Worm (Caenorhabditis elegans) whole organism, L1 larva: ENCODE results near the gene T24C4.2.

ENCODE experiments used
- C16A3.4 ChIP-seq: fragments of 150-350 bp; optimal IDR thresholded peaks from 2 replicates; lab custom pipeline; 2014; ENCODE audit warnings: missing biosample characterization, missing genetic modification characterization
- C34B4.2 ChIP-seq: sonication (generic microtip); optimal IDR thresholded peaks from 2 replicates; lab custom pipeline; 2017; ENCODE audit warnings: mild to moderate bottlenecking, missing genetic modification characterization, missing compliant biosample characterization
- Y116A8C.19 ChIP-seq: sonication (generic microtip); optimal IDR thresholded peaks from 2 replicates; lab custom pipeline; 2016; ENCODE audit warnings: missing compliant biosample characterization, missing genetic modification characterization, borderline replicate concordance
- aha-1 ChIP-seq: fragments of 150-350 bp; optimal IDR thresholded peaks from 2 replicates; lab custom pipeline; 2014; ENCODE audit warnings: missing biosample characterization, missing genetic modification characterization
- alr-1 ChIP-seq: fragments of 200-800 bp; sonication (Bioruptor generic); optimal IDR thresholded peaks from 2 replicates; lab custom pipeline; 2018; ENCODE audit warnings: borderline replicate concordance, mild to moderate bottlenecking, missing genetic modification characterization, missing compliant biosample characterization
- ama-1 ChIP-seq: fragments of 150-350 bp; optimal IDR thresholded peaks from 2 replicates; lab custom pipeline; 2014
- dpl-1 ChIP-seq, 3 experiments: fragments of 150-350 bp in 2 of 3; sonication (generic microtip) in 1 of 3; optimal IDR thresholded peaks; 2 replicates each; lab custom pipeline; 2014 to 2017; ENCODE audit warnings: missing biosample characterization in 3 of 3, missing genetic modification characterization in 3 of 3, missing genetic modification reagents in 3 of 3
- dsc-1 ChIP-seq: sonication (generic microtip); optimal IDR thresholded peaks from 2 replicates; lab custom pipeline; 2016; ENCODE audit warnings: mild to moderate bottlenecking, missing genetic modification characterization, missing compliant biosample characterization
- efl-1 ChIP-seq, 4 experiments: fragments of 150-350 bp; optimal IDR thresholded peaks in 3 of 4; peaks in 1 of 4; 1 replicate in 1 of 4; 2 replicates in 3 of 4; lab custom pipeline; 2014; ENCODE audit warnings: missing biosample characterization in 2 of 4, missing genetic modification characterization in 2 of 4, missing genetic modification reagents in 2 of 4
- egl-27 ChIP-seq, 2 experiments: fragments of 150-350 bp in 1 of 2; sonication (generic microtip); optimal IDR thresholded peaks; 3 replicates each; lab custom pipeline; 2017 to 2018; ENCODE audit warnings: missing biosample characterization in 2 of 2, missing genetic modification characterization in 2 of 2, missing genetic modification reagents in 2 of 2
- fkh-10 ChIP-seq: sonication (generic microtip); optimal IDR thresholded peaks from 2 replicates; lab custom pipeline; 2017; ENCODE audit warnings: missing biosample characterization, missing genetic modification reagents, missing genetic modification characterization
- fkh-4 ChIP-seq: sonication (generic microtip); optimal IDR thresholded peaks from 2 replicates; lab custom pipeline; 2016; ENCODE audit warnings: missing compliant biosample characterization, missing genetic modification characterization, borderline replicate concordance
- fos-1 ChIP-seq: fragments of 150-350 bp; optimal IDR thresholded peaks from 2 replicates; lab custom pipeline; 2014; ENCODE audit warnings: missing biosample characterization, missing genetic modification characterization
- hlh-17 ChIP-seq: fragments of 200-800 bp; sonication (Bioruptor generic); optimal IDR thresholded peaks from 2 replicates; lab custom pipeline; 2018; ENCODE audit warnings: missing genetic modification characterization, mild to moderate bottlenecking, missing compliant biosample characterization, moderate library complexity, borderline replicate concordance
- hpl-2 ChIP-seq: fragments of 150-350 bp; optimal IDR thresholded peaks from 2 replicates; lab custom pipeline; 2014; ENCODE audit warnings: missing biosample characterization, missing genetic modification reagents, missing genetic modification characterization
- jun-1 ChIP-seq: fragments of 150-350 bp; optimal IDR thresholded peaks from 2 replicates; lab custom pipeline; 2014; ENCODE audit warnings: missing biosample characterization, missing genetic modification reagents, missing genetic modification characterization
- lin-14 ChIP-seq: fragments of 200-800 bp; sonication (Bioruptor generic); optimal IDR thresholded peaks from 2 replicates; lab custom pipeline; 2018; ENCODE audit warnings: mild to moderate bottlenecking, missing genetic modification characterization, moderate library complexity, missing compliant biosample characterization
- lin-15B ChIP-seq: fragments of 150-350 bp; sonication (generic microtip); optimal IDR thresholded peaks from 3 replicates; lab custom pipeline; 2014; ENCODE audit warnings: missing biosample characterization, missing genetic modification characterization
- lin-35 ChIP-seq, 2 experiments: fragments of 150-350 bp; optimal IDR thresholded peaks; 2 replicates each; lab custom pipeline; 2014; ENCODE audit warnings: missing biosample characterization in 2 of 2, missing genetic modification characterization in 2 of 2, missing genetic modification reagents in 2 of 2
- lin-39 ChIP-seq: fragments of 150-350 bp; optimal IDR thresholded peaks from 2 replicates; lab custom pipeline; 2014; ENCODE audit warnings: missing biosample characterization, missing genetic modification reagents, missing genetic modification characterization
- mab-9 ChIP-seq: fragments of 200-800 bp; sonication (Bioruptor generic); IDR thresholded peaks from 2 replicates; pipeline ENCODE4 v1.3.6; 2022; ENCODE audit warnings: missing genetic modification reagents, missing genetic modification characterization, missing compliant biosample characterization
- mdl-1 ChIP-seq, 2 experiments: fragments of 150-350 bp; optimal IDR thresholded peaks; 2 replicates each; lab custom pipeline; 2014 to 2017; ENCODE audit warnings: missing biosample characterization in 2 of 2, missing genetic modification characterization in 2 of 2, inconsistent platforms in 1 of 2
- mep-1 ChIP-seq: fragments of 150-350 bp; optimal IDR thresholded peaks from 2 replicates; lab custom pipeline; 2014; ENCODE audit warnings: missing biosample characterization, missing genetic modification characterization
- nhr-11 ChIP-seq: fragments of 150-350 bp; optimal IDR thresholded peaks from 2 replicates; lab custom pipeline; 2014; ENCODE audit warnings: missing biosample characterization, missing genetic modification characterization
- nhr-19 ChIP-seq: fragments of 200-800 bp; sonication (Bioruptor generic); conservative IDR thresholded peaks from 2 replicates; pipeline ENCODE4 v1.3.6; 2022; ENCODE audit warnings: missing genetic modification characterization, missing compliant biosample characterization
- nhr-20 ChIP-seq: sonication (generic microtip); optimal IDR thresholded peaks from 2 replicates; lab custom pipeline; 2016; ENCODE audit warnings: mild to moderate bottlenecking, missing genetic modification characterization, missing compliant biosample characterization
- nhr-28 ChIP-seq: fragments of 150-350 bp; optimal IDR thresholded peaks from 2 replicates; lab custom pipeline; 2014; ENCODE audit warnings: missing biosample characterization, missing genetic modification characterization
- nhr-71 ChIP-seq: sonication (generic microtip); optimal IDR thresholded peaks from 2 replicates; lab custom pipeline; 2016; ENCODE audit warnings: mild to moderate bottlenecking, missing genetic modification characterization, moderate library complexity, missing compliant biosample characterization
- nhr-77 ChIP-seq: fragments of 150-350 bp; optimal IDR thresholded peaks from 2 replicates; lab custom pipeline; 2014; ENCODE audit warnings: missing biosample characterization, missing genetic modification characterization
- nhr-84 ChIP-seq: sonication (generic microtip); optimal IDR thresholded peaks from 2 replicates; lab custom pipeline; 2017; ENCODE audit warnings: missing biosample characterization, missing genetic modification characterization
- nhr-85 ChIP-seq: sonication (generic microtip); peaks from one replicate; lab custom pipeline; 2016; ENCODE audit warnings: missing genetic modification characterization, inconsistent platforms, missing compliant biosample characterization
- nhr-90 ChIP-seq: sonication (generic microtip); optimal IDR thresholded peaks from 2 replicates; lab custom pipeline; 2016; ENCODE audit warnings: mild to moderate bottlenecking, missing genetic modification characterization, missing compliant biosample characterization; ENCODE audit not compliant: poor library complexity
- pag-3 ChIP-seq: sonication (generic microtip); optimal IDR thresholded peaks from 2 replicates; lab custom pipeline; 2017; ENCODE audit warnings: missing genetic modification characterization, mild to moderate bottlenecking, missing compliant biosample characterization, antibody characterized with exemption, borderline replicate concordance; ENCODE audit not compliant: insufficient read depth
- pax-3 ChIP-seq: fragments of 200-800 bp; sonication (Bioruptor generic); optimal IDR thresholded peaks from 2 replicates; lab custom pipeline; 2018; ENCODE audit warnings: mild to moderate bottlenecking, missing genetic modification characterization, moderate library complexity, missing compliant biosample characterization
- rnt-1 ChIP-seq: sonication (generic microtip); optimal IDR thresholded peaks from 2 replicates; lab custom pipeline; 2016; ENCODE audit warnings: mild to moderate bottlenecking, missing genetic modification characterization, moderate library complexity, missing compliant biosample characterization
- skn-1 ChIP-seq: fragments of 150-350 bp; optimal IDR thresholded peaks from 2 replicates; lab custom pipeline; 2014; ENCODE audit warnings: missing biosample characterization, missing genetic modification characterization
- snu-23 ChIP-seq: sonication (generic microtip); optimal IDR thresholded peaks from 2 replicates; lab custom pipeline; 2016; ENCODE audit warnings: missing genetic modification characterization, missing compliant biosample characterization
- sptf-1 ChIP-seq: fragments of 150-350 bp; optimal IDR thresholded peaks from 2 replicates; lab custom pipeline; 2014; ENCODE audit warnings: missing biosample characterization, missing genetic modification characterization
- tbx-2 ChIP-seq: sonication (generic microtip); optimal IDR thresholded peaks from 2 replicates; lab custom pipeline; 2016; ENCODE audit warnings: missing genetic modification characterization, missing compliant biosample characterization
- unc-130 ChIP-seq: fragments of 150-350 bp; optimal IDR thresholded peaks from 2 replicates; lab custom pipeline; 2017; ENCODE audit warnings: missing biosample characterization, missing genetic modification characterization, inconsistent platforms
- unc-62 ChIP-seq: fragments of 150-350 bp; optimal IDR thresholded peaks from 2 replicates; lab custom pipeline; 2014; ENCODE audit warnings: missing biosample characterization, missing genetic modification reagents, missing genetic modification characterization
- unc-98 ChIP-seq: fragments of 200-800 bp; sonication (Bioruptor generic); IDR thresholded peaks from 2 replicates; pipeline ENCODE4 v1.3.6; 2022; ENCODE audit warnings: missing genetic modification characterization, missing compliant biosample characterization
- vab-15 ChIP-seq: sonication (generic microtip); optimal IDR thresholded peaks from 2 replicates; lab custom pipeline; 2017; ENCODE audit warnings: missing genotype, mild to moderate bottlenecking, missing genetic modification characterization, missing compliant biosample characterization
- xbp-1 ChIP-seq: sonication (generic microtip); optimal IDR thresholded peaks from 2 replicates; lab custom pipeline; 2016; ENCODE audit warnings: missing genetic modification characterization, missing compliant biosample characterization
- zag-1 ChIP-seq: fragments of 150-350 bp; optimal IDR thresholded peaks from 2 replicates; lab custom pipeline; 2014; ENCODE audit warnings: missing biosample characterization, missing genetic modification characterization
- zip-4 ChIP-seq: fragments of 200-800 bp; sonication (Bioruptor generic); optimal IDR thresholded peaks from 2 replicates; lab custom pipeline; 2018; ENCODE audit warnings: mild to moderate bottlenecking, missing genetic modification characterization, moderate library complexity, missing compliant biosample characterization
- ztf-11 ChIP-seq, 2 experiments: sonication (generic microtip); optimal IDR thresholded peaks; 2 replicates each; lab custom pipeline; 2016 to 2017; ENCODE audit warnings: missing genetic modification characterization in 2 of 2, missing biosample characterization in 1 of 2, missing compliant biosample characterization in 1 of 2

Gene T24C4.2

DNA sequence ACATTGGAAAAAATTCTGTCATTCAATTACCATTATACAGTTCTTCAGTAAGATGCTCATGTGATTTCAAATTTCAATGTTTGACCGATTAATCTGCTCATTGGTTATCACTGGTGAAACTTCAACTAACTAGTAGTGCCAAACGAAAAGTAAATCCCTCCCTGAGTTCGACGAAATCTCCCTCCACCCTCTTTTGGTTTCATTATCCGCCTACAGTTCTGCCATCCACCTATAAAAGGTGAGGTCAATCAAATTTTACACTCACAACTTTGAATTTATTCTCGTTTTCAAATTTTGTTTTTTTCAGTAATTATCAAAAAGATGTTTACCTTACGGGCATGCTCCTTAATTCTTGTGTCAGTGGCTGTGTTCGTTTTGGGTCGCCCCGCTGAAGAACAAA lies 27.1 kb downstream of the T24C4.2 start, which contains the start of gene far-8:
Gene far-8 (plus strand): TSS at position 301 of the 400 bp plus-strand sequence.
- no peak for TF ChIP-seq nhr-20
- no peak for TF ChIP-seq fkh-10
- TF ChIP-seq rnt-1 (tag; lab: Kevin White, UChicago), result no peak
- TF ChIP-seq snu-23 (GFP tag; lab: Kevin White, UChicago), result no peak
- no peak for TF ChIP-seq egl-27 (tag; optimal IDR thresholded peaks at IDR 0.05; lab: Kevin White, UChicago)
- TF ChIP-seq nhr-28 (tag; lab: Kevin White, UChicago), result no peak
- no peak for TF ChIP-seq nhr-90 (tag; lab: Kevin White, UChicago)
- TF ChIP-seq unc-130 (tag; lab: Kevin White, UChicago), result no peak
- TF ChIP-seq nhr-77, result no peak
- TF ChIP-seq nhr-19, result no peak
- TF ChIP-seq fos-1 (tag; lab: Kevin White, UChicago), result no peak
- no peak for TF ChIP-seq xbp-1 (tag; lab: Kevin White, UChicago)

DNA sequence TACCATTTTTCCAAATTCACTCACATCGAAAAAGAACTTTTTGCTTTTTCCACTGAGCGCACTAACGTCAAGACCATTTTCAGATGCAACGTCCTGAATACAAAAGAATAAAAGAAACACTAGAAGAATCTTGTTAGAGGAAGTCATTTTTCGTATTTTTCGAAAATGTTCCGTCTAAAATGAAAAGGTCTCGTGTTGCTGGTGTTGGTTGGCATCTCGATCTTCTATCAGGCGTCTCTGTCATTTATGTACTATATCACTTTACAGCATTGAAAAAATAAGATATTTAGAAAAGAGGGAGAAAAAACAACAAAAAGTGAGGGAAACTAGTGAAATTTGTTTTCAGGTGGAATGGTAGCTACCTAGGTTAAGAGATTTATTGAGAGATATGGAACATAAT lies 28.6 kb downstream of the T24C4.2 start, which contains the start of gene K02F3.9:
Gene K02F3.9 (minus strand): TSS at position 190 of the 400 bp plus-strand sequence.
- TF ChIP-seq zip-4 (GFP tag; lab: Kevin White, UChicago) (no peak), efl-1 (optimal IDR thresholded peaks at IDR 0.05; lab: Kevin White, UChicago) (no peak), efl-1 (GFP tag; optimal IDR thresholded peaks at IDR 0.05 in 1 of 2; lab: Kevin White, UChicago) (no peak), nhr-11 (no peak), C34B4.2 (tag; lab: Kevin White, UChicago) (no peak), mep-1 (peak; percentile 3), sptf-1 (tag; lab: Kevin White, UChicago) (no peak), nhr-84 (tag; lab: Kevin White, UChicago) (no peak), lin-39 (tag; lab: Kevin White, UChicago) (no peak), hlh-17 (GFP tag; lab: Kevin White, UChicago) (no peak), lin-14 (GFP tag; lab: Kevin White, UChicago) (peak; percentile 35), nhr-71 (tag; lab: Kevin White, UChicago) (peak; percentile 18), tbx-2 (tag; lab: Kevin White, UChicago) (no peak), hpl-2 (GFP tag; lab: Kevin White, UChicago) (no peak), unc-98 (GFP tag; lab: Robert Waterston, UW) (no peak), skn-1 (tag; lab: Kevin White, UChicago) (no peak), fkh-4 (tag; lab: Kevin White, UChicago) (no peak), lin-15B (tag; lab: Kevin White, UChicago) (no peak), mdl-1 (tag; optimal IDR thresholded peaks at IDR 0.05; lab: Kevin White, UChicago) (no peak), pax-3 (tag; lab: Kevin White, UChicago) (no peak), Y116A8C.19 (tag; lab: Kevin White, UChicago) (no peak), xbp-1 (tag; lab: Kevin White, UChicago) (no peak), zag-1 (no peak), nhr-85 (tag; lab: Kevin White, UChicago) (peak; percentile 1), vab-15 (tag; lab: Kevin White, UChicago) (no peak), dsc-1 (tag; lab: Kevin White, UChicago) (no peak), aha-1 (no peak), unc-62 (GFP tag; lab: Kevin White, UChicago) (no peak), alr-1 (no peak), ama-1 (lab: Kevin White, UChicago) (no peak), ztf-11 (tag; optimal IDR thresholded peaks at IDR 0.05; lab: Kevin White, UChicago) (no peak), snu-23 (GFP tag; lab: Kevin White, UChicago) (no peak), rnt-1 (tag; lab: Kevin White, UChicago) (peak; percentile 23), dpl-1 (GFP tag; optimal IDR thresholded peaks at IDR 0.05; lab: Kevin White, UChicago) (no peak), unc-130 (tag; lab: Kevin White, UChicago) (no peak), pag-3 (tag; lab: Kevin White, UChicago) (peak; percentile 93), jun-1 (tag; lab: Kevin White, UChicago) (no peak), lin-35 (GFP tag; optimal IDR thresholded peaks at IDR 0.05; lab: Kevin White, UChicago) (no peak), C16A3.4 (tag; lab: Kevin White, UChicago) (no peak), mab-9 (no peak)
